Fruit fly (Drosophila melanogaster): ENCODE results near the gene Vha55.

DNA sequence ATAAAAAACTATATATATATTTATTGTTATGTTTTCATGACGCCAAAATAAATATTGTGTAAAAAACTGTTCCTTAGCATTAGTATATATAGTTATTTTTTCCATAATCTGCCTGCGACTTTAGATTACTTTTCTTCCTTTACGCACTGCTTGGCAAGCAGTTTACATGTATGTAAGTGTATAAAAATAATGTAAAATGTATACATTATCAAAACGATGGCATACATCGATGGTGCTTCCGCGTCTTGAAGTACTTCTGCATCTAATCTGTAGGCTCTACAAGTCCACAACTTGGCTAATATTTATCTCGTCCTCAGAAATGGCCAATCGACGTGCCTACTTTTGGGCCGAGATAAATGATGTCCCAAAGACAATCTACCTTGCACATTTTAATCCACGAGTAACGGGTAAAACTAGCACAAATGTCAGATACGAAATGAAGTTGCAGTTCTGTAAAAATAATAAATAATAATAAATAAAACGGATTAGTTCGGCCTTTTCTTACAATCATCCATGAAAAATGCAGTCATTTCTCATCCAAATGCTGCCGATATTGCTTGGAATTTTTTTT, 10.4 kb upstream of the Vha55 start, which contains the start of gene CG11608:
- TF ChIP-seq psq (optimal IDR thresholded peaks at IDR 0.05) (no peak), Sin3A (optimal IDR thresholded peaks at IDR 0.05) (no peak), Myc (optimal IDR thresholded peaks at IDR 0.05) (no peak), h (optimal IDR thresholded peaks at IDR 0.05) (no peak)
